Fruit fly (Drosophila melanogaster) whole organism, adult: ENCODE results near the gene CG5397.
A peak's percentile ranks its signal among the peaks of the same experiment; 100 is the strongest.

Experiments
- CG11617 ChIP-seq: fragments of 200-800 bp; sonication (Bioruptor generic); optimal IDR thresholded peaks from 2 replicates; lab custom pipeline; 2017; ENCODE audit warnings: mild to moderate bottlenecking, missing biosample characterization, missing genetic modification reagents, missing genetic modification characterization
- CG12768 ChIP-seq: fragments of 200-800 bp; sonication (Bioruptor generic); optimal IDR thresholded peaks from 2 replicates; lab custom pipeline; 2017; ENCODE audit warnings: missing biosample characterization, missing genetic modification characterization, mild to moderate bottlenecking, moderate library complexity, missing genetic modification reagents
- CG14711 ChIP-seq: fragments of 200-800 bp; sonication (Bioruptor generic); optimal IDR thresholded peaks from 2 replicates; lab custom pipeline; 2018; ENCODE audit warnings: missing biosample characterization, mild to moderate bottlenecking, missing genetic modification characterization, moderate library complexity
- CG1620 ChIP-seq: fragments of 200-800 bp; sonication (Bioruptor generic); optimal IDR thresholded peaks from 2 replicates; lab custom pipeline; 2016; ENCODE audit warnings: missing biosample characterization, missing genetic modification characterization
- CG33017 ChIP-seq: fragments of 200-800 bp; sonication (Bioruptor generic); optimal IDR thresholded peaks from 2 replicates; lab custom pipeline; 2018; ENCODE audit warnings: missing biosample characterization, mild to moderate bottlenecking, missing genetic modification characterization, moderate library complexity
- CG5204 ChIP-seq: fragments of 200-800 bp; sonication (Bioruptor generic); optimal IDR thresholded peaks from 2 replicates; lab custom pipeline; 2016; ENCODE audit warnings: missing biosample characterization, missing genetic modification characterization
- CG7045 ChIP-seq: fragments of 200-800 bp; sonication (Bioruptor generic); optimal IDR thresholded peaks from 2 replicates; lab custom pipeline; 2017; ENCODE audit warnings: missing biosample characterization, mild to moderate bottlenecking, missing genetic modification characterization
- CG7101 ChIP-seq: fragments of 200-800 bp; sonication (Bioruptor generic); optimal IDR thresholded peaks from 2 replicates; lab custom pipeline; 2018; ENCODE audit warnings: missing biosample characterization, mild to moderate bottlenecking, missing genetic modification characterization, moderate library complexity
- Clk ChIP-seq: fragments of 200-800 bp; sonication (Bioruptor generic); optimal IDR thresholded peaks from 2 replicates; lab custom pipeline; 2017; ENCODE audit warnings: missing biosample characterization, missing genetic modification characterization
- Crg-1 ChIP-seq: fragments of 200-800 bp; sonication (Bioruptor generic); optimal IDR thresholded peaks from 2 replicates; lab custom pipeline; 2016; ENCODE audit warnings: missing biosample characterization, missing genetic modification characterization
- Hr96 ChIP-seq: fragments of 200-800 bp; sonication (Bioruptor generic); optimal IDR thresholded peaks from 2 replicates; lab custom pipeline; 2016; ENCODE audit warnings: missing biosample characterization, missing genetic modification characterization
- Mnt ChIP-seq: fragments of 200-800 bp; sonication (Bioruptor generic); optimal IDR thresholded peaks from 2 replicates; lab custom pipeline; 2016; ENCODE audit warnings: missing biosample characterization, mild to moderate bottlenecking, missing genetic modification characterization
- bab1 ChIP-seq: fragments of 200-800 bp; sonication (Bioruptor generic); optimal IDR thresholded peaks from 3 replicates; lab custom pipeline; 2019; ENCODE audit warnings: missing biosample characterization, mild to moderate bottlenecking, missing genetic modification characterization, moderate library complexity
- cic ChIP-seq: fragments of 200-800 bp; sonication (Bioruptor generic); optimal IDR thresholded peaks from 2 replicates; lab custom pipeline; 2017; ENCODE audit warnings: missing biosample characterization, mild to moderate bottlenecking, missing genetic modification characterization, moderate library complexity
- cnc ChIP-seq, 2 experiments: fragments of >200 bp; optimal IDR thresholded peaks; 2 replicates each; lab custom pipeline; 2017
- kay ChIP-seq: fragments of 200-800 bp; sonication (Bioruptor generic); peaks from one replicate; lab custom pipeline; 2016; ENCODE audit warnings: missing biosample characterization, missing genetic modification characterization, borderline replicate concordance
- ovo ChIP-seq: fragments of 200-800 bp; sonication (Bioruptor generic); optimal IDR thresholded peaks from 2 replicates; lab custom pipeline; 2016; ENCODE audit warnings: missing biosample characterization, missing genetic modification characterization
- pad ChIP-seq: fragments of 200-800 bp; sonication (Bioruptor generic); optimal IDR thresholded peaks from 3 replicates; lab custom pipeline; 2017; ENCODE audit warnings: missing biosample characterization, missing genetic modification characterization, mild to moderate bottlenecking, moderate library complexity, missing genetic modification reagents
- tj ChIP-seq: fragments of 200-800 bp; sonication (Bioruptor generic); optimal IDR thresholded peaks from 3 replicates; lab custom pipeline; 2017; ENCODE audit warnings: missing biosample characterization, mild to moderate bottlenecking, missing genetic modification characterization, moderate library complexity
- toe ChIP-seq: fragments of 200-800 bp; sonication (Bioruptor generic); optimal IDR thresholded peaks from 2 replicates; lab custom pipeline; 2016; ENCODE audit warnings: missing biosample characterization, missing genetic modification characterization

Gene CG5397

dm6 chr2L:1211528-1211927 lies 28.3 kb upstream of the CG5397 start:
- TF ChIP-seq ovo (GFP tag; lab: Kevin White, UChicago) (no peak), CG7045 (no peak), kay (GFP tag; lab: Kevin White, UChicago) (no peak), Mnt (GFP tag; lab: Kevin White, UChicago) (no peak), Hr96 (GFP tag; lab: Kevin White, UChicago) (no peak), toe (no peak), Clk (GFP tag; lab: Kevin White, UChicago) (no peak), CG12768 (no peak), pad (GFP tag; lab: Kevin White, UChicago) (no peak), CG1620 (GFP tag; lab: Kevin White, UChicago) (no peak), tj (no peak), cic (GFP tag; lab: Kevin White, UChicago) (no peak), CG5204 (no peak), bab1 (GFP tag; lab: Kevin White, UChicago) (no peak)

- TF ChIP-seq CG12768: no peak
- TF ChIP-seq kay (GFP tag; lab: Kevin White, UChicago): no peak
Measured at dm6 chr2L:1213587-1213986, 26.2 kb upstream of the CG5397 start.

- no peak for TF ChIP-seq cic (GFP tag; lab: Kevin White, UChicago)
- TF ChIP-seq Clk (GFP tag; lab: Kevin White, UChicago): no peak
- no peak for TF ChIP-seq pad (GFP tag; lab: Kevin White, UChicago)
- no peak for TF ChIP-seq CG1620 (GFP tag; lab: Kevin White, UChicago)
- TF ChIP-seq Hr96 (GFP tag; lab: Kevin White, UChicago): no peak
- no peak for TF ChIP-seq CG11617 (GFP tag; lab: Kevin White, UChicago)
- no peak for TF ChIP-seq Mnt (GFP tag; lab: Kevin White, UChicago)
- no peak for TF ChIP-seq bab1 (GFP tag; lab: Kevin White, UChicago)
Measured at dm6 chr2L:1214465-1214864, 25.4 kb upstream of the CG5397 start.

- TF ChIP-seq CG7101 (tag; lab: Kevin White, UChicago) (no peak), pad (GFP tag; lab: Kevin White, UChicago) (no peak), CG1620 (GFP tag; lab: Kevin White, UChicago) (no peak), CG14711 (no peak), toe (no peak), Crg-1 (GFP tag; lab: Kevin White, UChicago) (no peak), CG5204 (no peak), CG11617 (GFP tag; lab: Kevin White, UChicago) (no peak), CG12768 (no peak), ovo (GFP tag; lab: Kevin White, UChicago) (no peak), Hr96 (GFP tag; lab: Kevin White, UChicago) (no peak), Mnt (GFP tag; lab: Kevin White, UChicago) (no peak), CG33017 (tag; lab: Kevin White, UChicago) (no peak)
Measured at dm6 chr2L:1217033-1217612, 22.7 kb upstream of the CG5397 start.

dm6 chr2L:1217892-1218473 lies 21.9 kb upstream of the CG5397 start:
- TF ChIP-seq kay (GFP tag; lab: Kevin White, UChicago) (peak; percentile 47), CG12768 (no peak), cic (GFP tag; lab: Kevin White, UChicago) (peak; percentile 89)

- TF ChIP-seq cic (GFP tag; lab: Kevin White, UChicago) (no peak), Mnt (GFP tag; lab: Kevin White, UChicago) (no peak), CG5204 (no peak), cnc (optimal IDR thresholded peaks at IDR 0.05; lab: Kevin White, UChicago) (no peak), toe (no peak), Crg-1 (GFP tag; lab: Kevin White, UChicago) (no peak), CG12768 (no peak), CG14711 (no peak), Clk (GFP tag; lab: Kevin White, UChicago) (no peak), ovo (GFP tag; lab: Kevin White, UChicago) (no peak), CG33017 (tag; lab: Kevin White, UChicago) (no peak), kay (GFP tag; lab: Kevin White, UChicago) (no peak), bab1 (GFP tag; lab: Kevin White, UChicago) (no peak), CG7101 (tag; lab: Kevin White, UChicago) (no peak), tj (no peak), CG11617 (GFP tag; lab: Kevin White, UChicago) (no peak), Hr96 (GFP tag; lab: Kevin White, UChicago) (no peak), CG1620 (GFP tag; lab: Kevin White, UChicago) (no peak), pad (GFP tag; lab: Kevin White, UChicago) (no peak)
Measured at dm6 chr2L:1218475-1218874, 21.4 kb upstream of the CG5397 start.

dm6 chr2L:1218993-1219392 lies 20.8 kb upstream of the CG5397 start, which contains the start of gene CG42329:
Gene CG42329 (plus strand): TSS chr2L:1219293.
- TF ChIP-seq Mnt (GFP tag; lab: Kevin White, UChicago) (peak; percentile 42), CG5204 (no peak)
